Fruit fly (Drosophila melanogaster) whole organism, adult: ENCODE results near the gene CtsL4.

Experiments used
- CG11617 ChIP-seq: fragments of 200-800 bp; sonication (Bioruptor generic); optimal IDR thresholded peaks from 2 replicates; lab custom pipeline; 2017; ENCODE audit warnings: mild to moderate bottlenecking, missing biosample characterization, missing genetic modification reagents, missing genetic modification characterization
- CG12768 ChIP-seq: fragments of 200-800 bp; sonication (Bioruptor generic); optimal IDR thresholded peaks from 2 replicates; lab custom pipeline; 2017; ENCODE audit warnings: missing biosample characterization, missing genetic modification characterization, mild to moderate bottlenecking, moderate library complexity, missing genetic modification reagents
- CG14711 ChIP-seq: fragments of 200-800 bp; sonication (Bioruptor generic); optimal IDR thresholded peaks from 2 replicates; lab custom pipeline; 2018; ENCODE audit warnings: missing biosample characterization, mild to moderate bottlenecking, missing genetic modification characterization, moderate library complexity
- CG1620 ChIP-seq: fragments of 200-800 bp; sonication (Bioruptor generic); optimal IDR thresholded peaks from 2 replicates; lab custom pipeline; 2016; ENCODE audit warnings: missing biosample characterization, missing genetic modification characterization
- CG33017 ChIP-seq: fragments of 200-800 bp; sonication (Bioruptor generic); optimal IDR thresholded peaks from 2 replicates; lab custom pipeline; 2018; ENCODE audit warnings: missing biosample characterization, mild to moderate bottlenecking, missing genetic modification characterization, moderate library complexity
- CG5204 ChIP-seq: fragments of 200-800 bp; sonication (Bioruptor generic); optimal IDR thresholded peaks from 2 replicates; lab custom pipeline; 2016; ENCODE audit warnings: missing biosample characterization, missing genetic modification characterization
- CG7045 ChIP-seq: fragments of 200-800 bp; sonication (Bioruptor generic); optimal IDR thresholded peaks from 2 replicates; lab custom pipeline; 2017; ENCODE audit warnings: missing biosample characterization, mild to moderate bottlenecking, missing genetic modification characterization
- CG7101 ChIP-seq: fragments of 200-800 bp; sonication (Bioruptor generic); optimal IDR thresholded peaks from 2 replicates; lab custom pipeline; 2018; ENCODE audit warnings: missing biosample characterization, mild to moderate bottlenecking, missing genetic modification characterization, moderate library complexity
- Clk ChIP-seq: fragments of 200-800 bp; sonication (Bioruptor generic); optimal IDR thresholded peaks from 2 replicates; lab custom pipeline; 2017; ENCODE audit warnings: missing biosample characterization, missing genetic modification characterization
- Crg-1 ChIP-seq: fragments of 200-800 bp; sonication (Bioruptor generic); optimal IDR thresholded peaks from 2 replicates; lab custom pipeline; 2016; ENCODE audit warnings: missing biosample characterization, missing genetic modification characterization
- Hr96 ChIP-seq: fragments of 200-800 bp; sonication (Bioruptor generic); optimal IDR thresholded peaks from 2 replicates; lab custom pipeline; 2016; ENCODE audit warnings: missing biosample characterization, missing genetic modification characterization
- Mnt ChIP-seq: fragments of 200-800 bp; sonication (Bioruptor generic); optimal IDR thresholded peaks from 2 replicates; lab custom pipeline; 2016; ENCODE audit warnings: missing biosample characterization, mild to moderate bottlenecking, missing genetic modification characterization
- bab1 ChIP-seq: fragments of 200-800 bp; sonication (Bioruptor generic); optimal IDR thresholded peaks from 3 replicates; lab custom pipeline; 2019; ENCODE audit warnings: missing biosample characterization, mild to moderate bottlenecking, missing genetic modification characterization, moderate library complexity
- cic ChIP-seq: fragments of 200-800 bp; sonication (Bioruptor generic); optimal IDR thresholded peaks from 2 replicates; lab custom pipeline; 2017; ENCODE audit warnings: missing biosample characterization, mild to moderate bottlenecking, missing genetic modification characterization, moderate library complexity
- cnc ChIP-seq, 2 experiments: fragments of >200 bp; optimal IDR thresholded peaks; 2 replicates each; lab custom pipeline; 2017
- kay ChIP-seq: fragments of 200-800 bp; sonication (Bioruptor generic); peaks from one replicate; lab custom pipeline; 2016; ENCODE audit warnings: missing biosample characterization, missing genetic modification characterization, borderline replicate concordance
- ovo ChIP-seq: fragments of 200-800 bp; sonication (Bioruptor generic); optimal IDR thresholded peaks from 2 replicates; lab custom pipeline; 2016; ENCODE audit warnings: missing biosample characterization, missing genetic modification characterization
- pad ChIP-seq: fragments of 200-800 bp; sonication (Bioruptor generic); optimal IDR thresholded peaks from 3 replicates; lab custom pipeline; 2017; ENCODE audit warnings: missing biosample characterization, missing genetic modification characterization, mild to moderate bottlenecking, moderate library complexity, missing genetic modification reagents
- tj ChIP-seq: fragments of 200-800 bp; sonication (Bioruptor generic); optimal IDR thresholded peaks from 3 replicates; lab custom pipeline; 2017; ENCODE audit warnings: missing biosample characterization, mild to moderate bottlenecking, missing genetic modification characterization, moderate library complexity
- toe ChIP-seq: fragments of 200-800 bp; sonication (Bioruptor generic); optimal IDR thresholded peaks from 2 replicates; lab custom pipeline; 2016; ENCODE audit warnings: missing biosample characterization, missing genetic modification characterization

Gene CtsL4

dm6 chr2L:10321036-10321583, 35.3 kb downstream of the CtsL4 start:
- TF ChIP-seq kay (no peak), Mnt (no peak), CG14711 (tag; lab: Kevin White, UChicago) (peak; percentile 6), CG11617 (no peak)

dm6 chr2L:10320174-10320775, 36.1 kb downstream of the CtsL4 start:
- TF ChIP-seq kay (peak; percentile 93), cic (peak; percentile 64), pad (GFP tag; lab: Kevin White, UChicago) (no peak)

dm6 chr2L:10315888-10316287, 40.5 kb downstream of the CtsL4 start:
- TF ChIP-seq Mnt = no peak
- peak; percentile 88 for TF ChIP-seq kay

dm6 chr2L:10314327-10315210, 41.8 kb downstream of the CtsL4 start, which contains the start of the genes Usp14 and CG4972:
Usp14 (minus strand) TSS chr2L:10314396.
CG4972 (plus strand) TSS chr2L:10314792.
- no peak for TF ChIP-seq cnc (optimal IDR thresholded peaks at IDR 0.05; lab: Kevin White, UChicago)
- no peak for TF ChIP-seq CG14711 (tag; lab: Kevin White, UChicago)
- peak; percentile 37 for TF ChIP-seq CG1620
- TF ChIP-seq CG11617 = peak; percentile 19
- TF ChIP-seq kay = peak; percentile 74
- TF ChIP-seq Mnt = no peak
- peak; percentile 5 for TF ChIP-seq tj (GFP tag; lab: Kevin White, UChicago)
- no peak for TF ChIP-seq CG7045

- TF ChIP-seq Hr96 (GFP tag; lab: Kevin White, UChicago) (no peak), pad (GFP tag; lab: Kevin White, UChicago) (no peak), CG14711 (tag; lab: Kevin White, UChicago) (no peak), CG5204 (GFP tag; lab: Kevin White, UChicago) (no peak), CG1620 (no peak), CG11617 (no peak), kay (no peak), CG7045 (no peak), Mnt (peak; percentile 39), Crg-1 (GFP tag; lab: Kevin White, UChicago) (no peak), ovo (GFP tag; lab: Kevin White, UChicago) (no peak), tj (GFP tag; lab: Kevin White, UChicago) (no peak), bab1 (GFP tag; lab: Kevin White, UChicago) (peak; percentile 32), toe (GFP tag; lab: Kevin White, UChicago) (no peak), CG12768 (no peak), cnc (optimal IDR thresholded peaks at IDR 0.05; lab: Kevin White, UChicago) (no peak), CG7101 (tag; lab: Kevin White, UChicago) (no peak), CG33017 (no peak)
Measured at dm6 chr2L:10311822-10312221, 44.6 kb downstream of the CtsL4 start.

dm6 chr2L:10310614-10311382, 45.6 kb downstream of the CtsL4 start, which contains the start of gene Cdk5alpha:
Cdk5alpha (minus strand) TSS chr2L:10310956.
- TF ChIP-seq cic (peak; percentile 3), Clk (GFP tag; lab: Kevin White, UChicago) (no peak)

dm6 chr2L:10306518-10307260, 49.7 kb downstream of the CtsL4 start, which contains the start of the genes CG5390 and CG4968:
CG5390 (minus strand) TSS chr2L:10306594.
CG4968 (plus strand) TSS chr2L:10306922.
- TF ChIP-seq Crg-1 (GFP tag; lab: Kevin White, UChicago) (peak; percentile 36), toe (GFP tag; lab: Kevin White, UChicago) (no peak), tj (GFP tag; lab: Kevin White, UChicago) (peak; percentile 72), CG1620 (peak; percentile 57), kay (peak; percentile 96), CG14711 (tag; lab: Kevin White, UChicago) (peak; percentile 77), Clk (GFP tag; lab: Kevin White, UChicago) (peak; percentile 23), CG33017 (peak; percentile 61), bab1 (GFP tag; lab: Kevin White, UChicago) (peak; percentile 91), Mnt (peak; percentile 58), CG11617 (peak; percentile 59), pad (GFP tag; lab: Kevin White, UChicago) (peak; percentile 58), CG5204 (GFP tag; lab: Kevin White, UChicago) (no peak), Hr96 (GFP tag; lab: Kevin White, UChicago) (no peak), ovo (GFP tag; lab: Kevin White, UChicago) (peak; percentile 51), CG7045 (peak; percentile 64), cic (peak; percentile 22), cnc (optimal IDR thresholded peaks at IDR 0.05; lab: Kevin White, UChicago) (no peak), CG7101 (tag; lab: Kevin White, UChicago) (peak; percentile 81), CG12768 (peak; percentile 69)
